Fruit fly (Drosophila melanogaster): Measurements from ENCODE around the gene Orc2.

Orc2 gene

DNA sequence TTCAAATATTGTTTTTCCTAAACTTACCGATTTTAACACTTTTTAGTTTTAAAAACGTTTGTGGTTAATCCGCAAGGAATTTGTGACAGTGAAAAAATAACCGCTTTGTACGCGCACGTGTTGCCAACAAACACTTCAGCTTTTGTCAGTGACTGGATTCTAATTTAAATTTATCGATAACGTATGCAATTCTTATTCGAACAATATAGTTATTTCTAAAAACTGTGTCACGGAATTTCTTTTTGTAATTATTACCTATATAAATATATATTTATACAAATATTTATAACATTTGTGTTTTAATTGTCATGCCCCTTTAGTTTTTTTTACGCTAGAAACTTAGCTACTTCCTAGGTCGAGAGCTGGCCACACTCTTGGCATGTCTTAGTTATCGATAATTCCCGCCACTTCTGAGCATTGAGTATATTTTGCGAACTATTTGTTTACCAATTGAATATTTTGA is at the start of gene Orc2:
Gene Orc2 (plus strand): TSS at position 373 of the 463 bp plus-strand sequence.
- no peak for TF ChIP-seq CG8478 (optimal IDR thresholded peaks at IDR 0.05)
- no peak for TF ChIP-seq psq (optimal IDR thresholded peaks at IDR 0.05)
- no peak for TF ChIP-seq pan (optimal IDR thresholded peaks at IDR 0.05)
- no peak for TF ChIP-seq EcR (GFP tag; optimal IDR thresholded peaks at IDR 0.05)
- no peak for TF ChIP-seq usp (GFP tag; optimal IDR thresholded peaks at IDR 0.05)
- no peak for TF ChIP-seq Dll (optimal IDR thresholded peaks at IDR 0.05)

- TF ChIP-seq psq (optimal IDR thresholded peaks at IDR 0.05) (no peak), EcR (GFP tag; optimal IDR thresholded peaks at IDR 0.05) (no peak), usp (GFP tag; optimal IDR thresholded peaks at IDR 0.05) (no peak), pan (optimal IDR thresholded peaks at IDR 0.05) (no peak), Dll (optimal IDR thresholded peaks at IDR 0.05) (no peak), CG8478 (optimal IDR thresholded peaks at IDR 0.05) (no peak)
These were observed 49.0 kb upstream of the Orc2 start for dm6 chr3R:13915646-13916045.

DNA sequence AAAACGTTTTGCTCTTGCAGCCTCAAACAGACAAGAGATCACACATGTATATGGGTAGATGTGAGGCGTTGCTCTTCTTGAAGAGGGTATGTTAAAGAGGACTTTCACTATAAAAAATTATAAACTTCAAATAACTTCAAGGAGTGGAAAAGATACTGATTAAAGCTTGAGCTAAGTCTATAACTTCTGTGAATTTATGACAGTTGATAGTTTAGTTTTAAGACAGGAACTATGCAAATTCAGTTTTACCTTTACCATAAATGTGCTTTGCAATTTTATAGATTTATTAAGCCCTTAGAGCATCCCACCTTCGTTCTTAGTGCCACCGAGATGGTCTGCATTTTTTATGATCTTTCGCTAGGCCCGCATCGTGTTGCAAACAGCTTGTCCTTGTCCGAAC is 48.1 kb upstream of the Orc2 start:
- TF ChIP-seq pan (optimal IDR thresholded peaks at IDR 0.05) (no peak), CG8478 (optimal IDR thresholded peaks at IDR 0.05) (no peak), Dll (optimal IDR thresholded peaks at IDR 0.05) (no peak), usp (GFP tag; optimal IDR thresholded peaks at IDR 0.05) (no peak), psq (optimal IDR thresholded peaks at IDR 0.05) (no peak), EcR (GFP tag; optimal IDR thresholded peaks at IDR 0.05) (no peak)

dm6 chr3R:13918045-13918444 is 46.6 kb upstream of the Orc2 start:
- TF ChIP-seq usp (GFP tag; optimal IDR thresholded peaks at IDR 0.05) (no peak), EcR (GFP tag; optimal IDR thresholded peaks at IDR 0.05) (no peak), Dll (optimal IDR thresholded peaks at IDR 0.05) (no peak), CG8478 (optimal IDR thresholded peaks at IDR 0.05) (no peak), psq (optimal IDR thresholded peaks at IDR 0.05) (no peak), pan (optimal IDR thresholded peaks at IDR 0.05) (no peak)

- no peak for TF ChIP-seq CG8478 (optimal IDR thresholded peaks at IDR 0.05)
- no peak for TF ChIP-seq psq (optimal IDR thresholded peaks at IDR 0.05)
- no peak for TF ChIP-seq pan (optimal IDR thresholded peaks at IDR 0.05)
- no peak for TF ChIP-seq Dll (optimal IDR thresholded peaks at IDR 0.05)
- no peak for TF ChIP-seq usp (GFP tag; optimal IDR thresholded peaks at IDR 0.05)
- TF ChIP-seq EcR (GFP tag; optimal IDR thresholded peaks at IDR 0.05), result no peak
These were observed 42.7 kb upstream of the Orc2 start for dm6 chr3R:13921806-13922515.

DNA sequence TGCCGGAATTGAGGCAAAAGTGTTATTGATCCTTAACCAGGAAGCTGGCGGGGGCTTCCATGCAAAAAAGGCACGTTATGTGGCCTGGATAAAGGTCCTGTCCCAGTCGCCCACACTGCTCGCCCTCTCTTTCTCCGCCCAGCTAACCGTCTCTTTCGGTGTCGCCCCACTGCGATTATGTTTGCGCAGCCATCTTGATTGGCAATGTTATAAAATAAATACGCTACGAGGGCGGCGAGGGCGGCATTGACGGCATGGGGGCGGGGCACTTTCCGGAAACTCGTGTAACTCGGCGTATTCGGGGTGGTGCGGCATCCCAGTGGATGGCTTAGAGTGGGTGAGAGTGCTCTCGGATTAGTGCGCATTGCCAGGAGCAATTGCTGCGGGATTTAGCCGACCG is 41.1 kb upstream of the Orc2 start:
- TF ChIP-seq usp (GFP tag; optimal IDR thresholded peaks at IDR 0.05) (no peak), Dll (optimal IDR thresholded peaks at IDR 0.05) (no peak), pan (optimal IDR thresholded peaks at IDR 0.05) (no peak), EcR (GFP tag; optimal IDR thresholded peaks at IDR 0.05) (no peak), CG8478 (optimal IDR thresholded peaks at IDR 0.05) (no peak), psq (optimal IDR thresholded peaks at IDR 0.05) (no peak)

DNA sequence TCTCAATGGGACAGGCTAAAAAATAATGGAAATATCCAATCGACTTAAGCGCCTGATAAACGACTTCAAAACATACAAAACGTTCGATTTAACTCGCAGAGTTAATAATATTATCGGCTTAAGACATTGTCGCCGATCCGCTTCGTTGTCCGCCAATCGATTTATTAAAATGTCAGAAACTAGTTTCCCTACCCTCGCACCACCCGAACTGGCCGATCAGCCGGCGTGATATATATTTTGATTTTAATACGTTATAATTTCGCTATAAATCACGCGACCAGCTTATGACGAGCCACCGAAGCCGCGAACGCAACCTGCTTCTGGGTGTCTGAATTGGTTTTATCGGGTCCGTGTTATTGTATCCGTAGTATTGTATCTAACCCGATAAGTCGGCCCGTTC is 37.1 kb upstream of the Orc2 start:
- no peak for TF ChIP-seq usp (GFP tag; optimal IDR thresholded peaks at IDR 0.05)
- no peak for TF ChIP-seq CG8478 (optimal IDR thresholded peaks at IDR 0.05)
- TF ChIP-seq psq (optimal IDR thresholded peaks at IDR 0.05), result no peak
- no peak for TF ChIP-seq pan (optimal IDR thresholded peaks at IDR 0.05)
- no peak for TF ChIP-seq EcR (GFP tag; optimal IDR thresholded peaks at IDR 0.05)
- no peak for TF ChIP-seq Dll (optimal IDR thresholded peaks at IDR 0.05)

DNA sequence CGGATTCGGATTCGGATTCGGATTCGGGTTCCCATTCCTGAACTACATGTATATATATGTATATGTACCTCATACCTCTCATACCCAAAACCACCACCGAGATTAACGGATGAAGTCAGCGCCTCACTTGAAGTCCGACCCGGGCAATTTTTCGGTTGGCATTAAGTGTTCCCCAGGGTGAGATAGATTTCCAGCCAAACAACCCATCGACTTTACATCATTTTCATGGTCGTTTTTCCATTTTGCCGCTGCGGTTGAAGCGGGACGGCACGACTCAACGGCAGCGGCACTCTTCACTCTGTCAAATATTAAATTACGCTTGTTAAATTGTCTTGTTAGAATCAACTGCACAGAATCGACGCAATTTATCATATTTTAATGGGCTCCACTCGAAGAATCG is 34.4 kb upstream of the Orc2 start:
- TF ChIP-seq Dll (optimal IDR thresholded peaks at IDR 0.05), result no peak
- no peak for TF ChIP-seq EcR (GFP tag; optimal IDR thresholded peaks at IDR 0.05)
- TF ChIP-seq pan (optimal IDR thresholded peaks at IDR 0.05), result no peak
- no peak for TF ChIP-seq psq (optimal IDR thresholded peaks at IDR 0.05)
- no peak for TF ChIP-seq usp (GFP tag; optimal IDR thresholded peaks at IDR 0.05)
- no peak for TF ChIP-seq CG8478 (optimal IDR thresholded peaks at IDR 0.05)

DNA sequence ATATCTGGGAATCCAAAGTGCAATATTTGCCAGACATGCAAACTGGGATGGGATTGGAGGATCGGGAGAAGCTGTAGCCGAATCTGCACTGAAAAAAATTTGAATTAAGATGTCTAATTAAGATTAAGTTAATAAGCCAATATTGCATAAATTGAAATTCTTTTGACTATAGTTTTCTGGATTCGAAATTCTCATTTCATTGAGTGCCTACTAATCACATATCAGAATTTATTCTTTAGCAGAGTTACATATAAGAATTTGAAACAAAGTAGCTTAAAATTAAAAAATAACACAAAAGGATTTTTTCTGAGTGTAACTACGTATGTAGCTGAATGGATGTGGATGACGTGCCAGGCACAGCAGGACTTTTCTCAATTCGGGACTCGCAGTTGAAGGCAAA is 32.9 kb upstream of the Orc2 start:
- TF ChIP-seq Dll (optimal IDR thresholded peaks at IDR 0.05) (no peak), EcR (GFP tag; optimal IDR thresholded peaks at IDR 0.05) (no peak), usp (GFP tag; optimal IDR thresholded peaks at IDR 0.05) (no peak), psq (optimal IDR thresholded peaks at IDR 0.05) (no peak), CG8478 (optimal IDR thresholded peaks at IDR 0.05) (no peak), pan (optimal IDR thresholded peaks at IDR 0.05) (no peak)

DNA sequence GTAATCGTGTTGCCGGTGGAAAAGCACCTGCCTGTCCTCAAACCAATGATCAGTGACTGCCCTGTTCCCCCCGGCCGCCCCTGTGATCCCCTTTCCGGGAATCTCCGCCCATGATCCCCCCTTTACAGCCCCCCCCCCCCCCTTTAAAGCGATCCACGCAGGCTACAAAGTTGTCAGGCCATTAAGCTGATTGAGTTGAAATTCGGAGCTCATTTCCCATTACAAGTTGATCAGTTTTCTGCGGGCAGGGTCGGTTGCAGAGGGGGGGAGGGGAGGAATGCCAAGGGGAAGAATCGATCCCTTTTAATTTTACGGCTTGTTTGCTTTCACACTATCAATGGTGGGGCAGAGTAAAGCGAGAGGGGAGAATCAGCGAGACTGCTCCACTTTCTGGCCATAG is 30.7 kb upstream of the Orc2 start:
- TF ChIP-seq usp (GFP tag; optimal IDR thresholded peaks at IDR 0.05) (no peak), EcR (GFP tag; optimal IDR thresholded peaks at IDR 0.05) (no peak), psq (optimal IDR thresholded peaks at IDR 0.05) (no peak), pan (optimal IDR thresholded peaks at IDR 0.05) (no peak), Dll (optimal IDR thresholded peaks at IDR 0.05) (no peak), CG8478 (optimal IDR thresholded peaks at IDR 0.05) (no peak)

DNA sequence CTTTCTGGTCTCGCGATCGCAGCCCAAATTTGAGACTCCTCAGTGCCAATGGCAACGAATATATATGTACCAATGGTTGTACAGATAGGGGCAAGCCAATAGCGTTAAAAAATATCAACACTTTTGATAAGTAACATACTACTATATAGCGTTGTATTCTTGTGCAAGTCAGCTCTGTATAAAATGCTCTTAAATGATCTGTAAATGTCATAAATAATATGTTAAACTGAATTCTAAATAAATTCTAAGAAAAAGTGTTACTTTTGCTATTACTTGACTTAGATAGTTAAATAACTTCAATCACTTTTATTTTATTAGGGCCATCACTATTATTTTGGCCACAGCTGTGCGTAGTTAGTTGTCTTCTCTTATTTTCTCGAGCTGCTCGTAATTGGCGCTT is 30.1 kb upstream of the Orc2 start:
- no peak for TF ChIP-seq Dll (optimal IDR thresholded peaks at IDR 0.05)
- TF ChIP-seq psq (optimal IDR thresholded peaks at IDR 0.05), result no peak

DNA sequence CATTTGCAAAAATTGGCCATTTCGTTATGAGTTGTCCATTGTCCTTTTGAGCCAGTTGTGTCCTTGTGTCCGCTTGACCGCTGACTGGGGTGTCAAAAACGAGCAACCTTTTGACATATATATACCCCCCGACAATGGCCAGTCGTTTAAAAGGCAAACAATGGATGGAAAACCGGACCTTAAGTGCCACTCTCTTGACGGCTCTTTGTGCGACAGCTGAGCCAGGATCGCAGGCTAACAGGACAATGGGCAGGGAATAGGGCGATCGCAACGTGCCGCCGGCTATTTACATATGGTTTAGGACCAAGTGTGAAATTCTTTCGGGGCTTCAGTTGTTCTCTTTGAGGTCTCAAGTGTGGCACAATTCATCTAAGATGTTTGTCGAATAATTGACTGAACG is 28.4 kb upstream of the Orc2 start:
- TF ChIP-seq usp (GFP tag; optimal IDR thresholded peaks at IDR 0.05) (no peak), EcR (GFP tag; optimal IDR thresholded peaks at IDR 0.05) (no peak), pan (optimal IDR thresholded peaks at IDR 0.05) (no peak), Dll (optimal IDR thresholded peaks at IDR 0.05) (no peak)

Measured in whole organism.